Worm (Caenorhabditis elegans): ENCODE results near the gene tsp-8.

DNA sequence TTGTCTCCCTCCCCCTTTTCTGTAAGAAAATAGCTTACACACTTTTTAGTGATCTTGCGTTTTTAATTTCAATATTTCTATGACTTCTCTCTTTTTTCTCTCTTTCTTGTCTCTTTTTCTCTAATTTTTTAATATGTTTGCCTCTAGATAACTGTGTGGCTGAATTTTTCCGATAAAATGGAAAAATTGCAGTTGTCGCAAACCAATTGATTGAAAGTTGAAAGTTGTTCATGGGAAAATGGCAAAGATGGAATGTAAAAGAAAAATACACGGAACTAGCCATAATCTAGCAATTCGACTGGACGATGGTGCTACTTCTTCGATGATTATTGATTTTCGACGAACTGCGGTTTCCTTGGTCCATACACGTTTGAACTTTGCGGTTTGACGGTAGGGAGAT, 26.5 kb upstream of the tsp-8 start:
- TF ChIP-seq lin-13 (GFP tag; optimal IDR thresholded peaks at IDR 0.05): no peak
- no peak for TF ChIP-seq peb-1 (tag; optimal IDR thresholded peaks at IDR 0.05)
- TF ChIP-seq alr-1 (tag; optimal IDR thresholded peaks at IDR 0.05): no peak
- TF ChIP-seq crh-2 (tag; optimal IDR thresholded peaks at IDR 0.05): no peak

Measured in whole organism, L2 larva.